Fruit fly (Drosophila melanogaster) whole organism, embryonic: Measurements from ENCODE around the gene CG7966.

Experiments used
- Atf3 ChIP-seq: fragments of 200-800 bp; sonication (Bioruptor generic); optimal IDR thresholded peaks from 3 replicates; lab custom pipeline; 2016; ENCODE audit warnings: missing biosample characterization, missing genetic modification characterization
- BEAF-32 ChIP-seq: fragments of 200-800 bp; sonication (Bioruptor generic); optimal IDR thresholded peaks from 3 replicates; lab custom pipeline; 2017; ENCODE audit warnings: missing biosample characterization, missing genetic modification characterization, mild to moderate bottlenecking, moderate library complexity, missing genetic modification reagents
- CG10267 ChIP-seq: fragments of 200-800 bp; sonication (Bioruptor generic); optimal IDR thresholded peaks from 2 replicates; lab custom pipeline; 2018; ENCODE audit warnings: missing biosample characterization, mild to moderate bottlenecking, missing genetic modification characterization, moderate library complexity
- CG10431 ChIP-seq: fragments of 200-800 bp; sonication (Bioruptor generic); optimal IDR thresholded peaks from 3 replicates; lab custom pipeline; 2018; ENCODE audit warnings: missing biosample characterization, mild to moderate bottlenecking, missing genetic modification characterization
- CG10462 ChIP-seq: fragments of 200-800 bp; sonication (Bioruptor generic); optimal IDR thresholded peaks from 2 replicates; lab custom pipeline; 2016; ENCODE audit warnings: missing biosample characterization, missing genetic modification characterization
- CG11504 ChIP-seq: fragments of 200-800 bp; sonication (Bioruptor generic); optimal IDR thresholded peaks from 3 replicates; lab custom pipeline; 2019; ENCODE audit warnings: missing biosample characterization, mild to moderate bottlenecking, missing genetic modification characterization, moderate library complexity
- CG11695 ChIP-seq: fragments of 200-800 bp; sonication (Bioruptor generic); IDR thresholded peaks from 3 replicates; pipeline ENCODE4 v1.3.6; 2022; ENCODE audit warnings: missing biosample characterization, missing genetic modification characterization
- CG14014 ChIP-seq: fragments of 200-800 bp; sonication (Bioruptor generic); IDR thresholded peaks from 2 replicates; pipeline ENCODE4 v1.3.6; 2022; ENCODE audit warnings: missing biosample characterization, missing genetic modification characterization
- CG14441 ChIP-seq: fragments of 200-800 bp; sonication (Bioruptor generic); IDR thresholded peaks from 2 replicates; pipeline ENCODE4 v1.3.6; 2022; ENCODE audit warnings: missing biosample characterization, missing genetic modification characterization
- CG15696 ChIP-seq: fragments of 200-800 bp; sonication (Bioruptor generic); optimal IDR thresholded peaks from 2 replicates; lab custom pipeline; 2019; ENCODE audit warnings: missing biosample characterization, mild to moderate bottlenecking, missing genetic modification characterization, moderate library complexity
- CG2129 ChIP-seq: fragments of 200-800 bp; sonication (Bioruptor generic); IDR thresholded peaks from 2 replicates; pipeline ENCODE4 v1.3.6; 2022; ENCODE audit warnings: missing biosample characterization, missing genetic modification characterization; ENCODE audit not compliant: partially characterized antibody
- CG2889 ChIP-seq: fragments of 200-800 bp; sonication (Bioruptor generic); IDR thresholded peaks from 3 replicates; pipeline ENCODE4 v1.3.6; 2022; ENCODE audit warnings: missing biosample characterization, missing genetic modification characterization
- CG30020 ChIP-seq: fragments of 200-800 bp; optimal IDR thresholded peaks from 2 replicates; lab custom pipeline; 2019; ENCODE audit warnings: missing biosample characterization, mild to moderate bottlenecking, missing genetic modification characterization, moderate library complexity
- CG4730 ChIP-seq: fragments of 200-800 bp; sonication (Bioruptor generic); IDR thresholded peaks from 2 replicates; pipeline ENCODE4 v1.3.6; 2022; ENCODE audit warnings: missing biosample characterization, missing genetic modification characterization
- CG6272 ChIP-seq: fragments of 200-800 bp; sonication (Bioruptor generic); IDR thresholded peaks from 2 replicates; pipeline ENCODE4 v1.3.6; 2022; ENCODE audit warnings: missing biosample characterization, missing genetic modification characterization
- CG6813 ChIP-seq: fragments of 200-800 bp; sonication (Bioruptor generic); optimal IDR thresholded peaks from 2 replicates; lab custom pipeline; 2017; ENCODE audit warnings: missing biosample characterization, missing genetic modification characterization, mild to moderate bottlenecking, moderate library complexity, missing genetic modification reagents
- CG8290 ChIP-seq, 3 experiments: fragments of 200-800 bp; sonication (Bioruptor generic); optimal IDR thresholded peaks; 2 replicates each; lab custom pipeline; 2016 to 2019; ENCODE audit warnings: missing biosample characterization in 3 of 3, missing genetic modification characterization in 3 of 3, mild to moderate bottlenecking in 2 of 3, moderate library complexity in 1 of 3
- CG8478 ChIP-seq: fragments of >200 bp; optimal IDR thresholded peaks from 2 replicates; lab custom pipeline; 2018
- CG8944 ChIP-seq: fragments of 200-800 bp; sonication (Bioruptor generic); optimal IDR thresholded peaks from 3 replicates; lab custom pipeline; 2016; ENCODE audit warnings: missing biosample characterization, missing genetic modification characterization
- Chrac-16 ChIP-seq: fragments of 200-800 bp; sonication (Bioruptor generic); optimal IDR thresholded peaks from 3 replicates; lab custom pipeline; 2016; ENCODE audit warnings: missing biosample characterization, missing genetic modification characterization
- Deaf1 ChIP-seq: fragments of 200-800 bp; optimal IDR thresholded peaks from 3 replicates; lab custom pipeline; 2019; ENCODE audit warnings: missing biosample characterization, mild to moderate bottlenecking, missing genetic modification characterization, moderate library complexity
- Dek ChIP-seq: fragments of 200-800 bp; sonication (Bioruptor generic); optimal IDR thresholded peaks from 3 replicates; lab custom pipeline; 2019; ENCODE audit warnings: missing biosample characterization, mild to moderate bottlenecking, missing genetic modification characterization, moderate library complexity
- Dip3 ChIP-seq: fragments of 200-800 bp; sonication (Bioruptor generic); optimal IDR thresholded peaks from 3 replicates; lab custom pipeline; 2016; ENCODE audit warnings: missing biosample characterization, missing genetic modification characterization
- Fer2 ChIP-seq: fragments of 200-800 bp; sonication (Bioruptor generic); optimal IDR thresholded peaks from 2 replicates; lab custom pipeline; 2018; ENCODE audit warnings: missing biosample characterization, mild to moderate bottlenecking, missing genetic modification characterization, moderate library complexity
- H15 ChIP-seq: fragments of 200-800 bp; sonication (Bioruptor generic); IDR thresholded peaks from 3 replicates; pipeline ENCODE4 v1.3.6; 2022; ENCODE audit warnings: missing biosample characterization, missing genetic modification characterization
- HLH54F ChIP-seq: fragments of 200-800 bp; sonication (Bioruptor generic); optimal IDR thresholded peaks from 3 replicates; lab custom pipeline; 2016; ENCODE audit warnings: missing biosample characterization, missing genetic modification characterization
- Kr ChIP-seq: fragments of 200-800 bp; sonication (Bioruptor generic); optimal IDR thresholded peaks from 2 replicates; lab custom pipeline; 2017; ENCODE audit warnings: missing biosample characterization, mild to moderate bottlenecking, missing genetic modification characterization
- NC2α ChIP-seq: fragments of 200-800 bp; sonication (Bioruptor generic); optimal IDR thresholded peaks from 2 replicates; lab custom pipeline; 2016; ENCODE audit warnings: missing biosample characterization, missing genetic modification characterization
- NfI ChIP-seq: fragments of 200-800 bp; sonication (Bioruptor generic); optimal IDR thresholded peaks from 3 replicates; lab custom pipeline; 2018; ENCODE audit warnings: missing biosample characterization, mild to moderate bottlenecking, missing genetic modification characterization, moderate library complexity
- Poxn ChIP-seq: fragments of 200-800 bp; sonication (Bioruptor generic); IDR thresholded peaks from 2 replicates; pipeline ENCODE4 v1.3.6; 2022; ENCODE audit warnings: missing biosample characterization, missing genetic modification characterization
- Sox102F ChIP-seq: fragments of 200-800 bp; sonication (Bioruptor generic); optimal IDR thresholded peaks from 2 replicates; lab custom pipeline; 2018; ENCODE audit warnings: missing biosample characterization, mild to moderate bottlenecking, missing genetic modification characterization, moderate library complexity
- Sry-β ChIP-seq: fragments of 200-800 bp; sonication (Bioruptor generic); optimal IDR thresholded peaks from 2 replicates; lab custom pipeline; 2018; ENCODE audit warnings: missing biosample characterization, mild to moderate bottlenecking, missing genetic modification characterization, moderate library complexity
- Xrp1 ChIP-seq: fragments of 200-800 bp; sonication (Bioruptor generic); IDR thresholded peaks from 2 replicates; pipeline ENCODE4 v1.3.6; 2022; ENCODE audit warnings: missing biosample characterization, missing genetic modification characterization
- ato ChIP-seq: fragments of 200-800 bp; sonication (Bioruptor generic); IDR thresholded peaks from 2 replicates; pipeline ENCODE4 v1.3.6; 2022; ENCODE audit warnings: missing biosample characterization, missing genetic modification characterization; ENCODE audit not compliant: partially characterized antibody
- crp ChIP-seq, 2 experiments: fragments of 200-800 bp; sonication (Bioruptor generic); optimal IDR thresholded peaks; 2 replicates in 1 of 2; 3 replicates in 1 of 2; lab custom pipeline; 2017; ENCODE audit warnings: missing biosample characterization in 2 of 2, missing genetic modification characterization in 2 of 2, mild to moderate bottlenecking in 1 of 2, moderate library complexity in 1 of 2
- dan ChIP-seq: fragments of 200-800 bp; sonication (Bioruptor generic); IDR thresholded peaks from 2 replicates; pipeline ENCODE4 v1.3.6; 2022; ENCODE audit warnings: missing biosample characterization, missing genetic modification characterization
- disco-r ChIP-seq: fragments of 200-800 bp; sonication (Bioruptor generic); optimal IDR thresholded peaks from 2 replicates; lab custom pipeline; 2016; ENCODE audit warnings: missing biosample characterization, missing genetic modification characterization
- eve ChIP-seq, 2 experiments: fragments of >200 bp; optimal IDR thresholded peaks; 2 replicates each; lab custom pipeline; 2017; ENCODE audit warnings: missing biosample characterization in 2 of 2, missing genetic modification characterization in 2 of 2
- gcm2 ChIP-seq: fragments of 200-800 bp; sonication (Bioruptor generic); optimal IDR thresholded peaks from 2 replicates; lab custom pipeline; 2016; ENCODE audit warnings: missing biosample characterization, missing genetic modification characterization
- gsb ChIP-seq: fragments of 200-800 bp; sonication (Bioruptor generic); IDR thresholded peaks from 2 replicates; pipeline ENCODE4 v1.3.6; 2022; ENCODE audit warnings: missing biosample characterization, missing genetic modification characterization
- gt ChIP-seq: fragments of 200-800 bp; sonication (Bioruptor generic); IDR thresholded peaks from 2 replicates; pipeline ENCODE4 v1.3.6; 2022; ENCODE audit warnings: missing biosample characterization, missing genetic modification characterization
- h ChIP-seq: fragments of >200 bp; optimal IDR thresholded peaks from 2 replicates; lab custom pipeline; 2017
- hb ChIP-seq: fragments of 200-800 bp; sonication (Bioruptor generic); IDR thresholded peaks from 3 replicates; pipeline ENCODE4 v1.3.6; 2022; ENCODE audit warnings: missing biosample characterization, missing genetic modification characterization; ENCODE audit not compliant: partially characterized antibody
- kah ChIP-seq: fragments of 200-800 bp; sonication (Bioruptor generic); optimal IDR thresholded peaks from 2 replicates; lab custom pipeline; 2018; ENCODE audit warnings: missing biosample characterization, mild to moderate bottlenecking, missing genetic modification characterization
- kay ChIP-seq: fragments of 200-800 bp; sonication (Bioruptor generic); optimal IDR thresholded peaks from 2 replicates; lab custom pipeline; 2016; ENCODE audit warnings: missing biosample characterization, missing genetic modification characterization
- lbe ChIP-seq: fragments of 200-800 bp; sonication (Bioruptor generic); optimal IDR thresholded peaks from 2 replicates; lab custom pipeline; 2016; ENCODE audit warnings: missing biosample characterization, mild to moderate bottlenecking, missing genetic modification characterization
- mam ChIP-seq: fragments of 200-800 bp; sonication (Bioruptor generic); optimal IDR thresholded peaks from 3 replicates; lab custom pipeline; 2016; ENCODE audit warnings: missing biosample characterization, missing genetic modification characterization
- pita ChIP-seq: fragments of 200-800 bp; sonication (Bioruptor generic); optimal IDR thresholded peaks from 2 replicates; lab custom pipeline; 2017; ENCODE audit warnings: missing biosample characterization, mild to moderate bottlenecking, missing genetic modification characterization
- pros ChIP-seq: fragments of 200-800 bp; sonication (Bioruptor generic); optimal IDR thresholded peaks from 3 replicates; lab custom pipeline; 2019; ENCODE audit warnings: missing biosample characterization, mild to moderate bottlenecking, missing genetic modification characterization, moderate library complexity
- repo ChIP-seq: fragments of 200-800 bp; sonication (Bioruptor generic); optimal IDR thresholded peaks from 2 replicates; lab custom pipeline; 2016; ENCODE audit warnings: missing biosample characterization, missing genetic modification characterization
- sima ChIP-seq: fragments of 200-800 bp; sonication (Bioruptor generic); optimal IDR thresholded peaks from 2 replicates; lab custom pipeline; 2016; ENCODE audit warnings: missing biosample characterization, missing genetic modification characterization

CG7966 gene

DNA sequence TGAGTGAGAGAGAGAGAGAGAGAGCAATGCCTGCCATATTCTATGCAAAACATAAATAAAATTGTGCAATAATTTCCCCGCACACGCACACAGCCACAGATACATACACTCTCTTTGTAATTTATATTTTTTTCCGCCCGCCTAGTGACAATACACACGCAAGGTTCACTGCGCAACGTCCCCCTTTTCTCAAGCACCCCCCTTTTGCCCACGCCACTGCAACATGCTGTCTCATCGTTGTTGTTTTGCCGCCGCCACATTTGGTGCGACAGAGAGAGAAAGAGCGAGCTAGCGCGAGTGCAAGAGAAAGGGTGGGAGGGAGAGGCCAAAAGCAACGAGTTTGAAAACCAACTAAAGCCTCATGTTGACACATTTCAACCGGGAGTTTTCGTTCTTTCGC, 38.9 kb downstream of the CG7966 start (continued):
- TF ChIP-seq h (lab: Kevin White, UChicago), result no peak
- TF ChIP-seq crp (GFP tag; optimal IDR thresholded peaks at IDR 0.05; lab: Kevin White, UChicago), result no peak
- TF ChIP-seq Atf3 (GFP tag; lab: Kevin White, UChicago), result peak; percentile 21
- no peak for TF ChIP-seq CG2129 (GFP tag; lab: Robert Waterston, UW)
- TF ChIP-seq CG14014 (GFP tag; lab: Robert Waterston, UW), result 0 out of 2 replicates have a peak, but pooled peaks have one; percentile 41
- peak; percentile 89 for TF ChIP-seq CG8478 (lab: Kevin White, UChicago)
- peak; percentile 65 for TF ChIP-seq Xrp1
- TF ChIP-seq CG6813, result peak; percentile 46
- TF ChIP-seq H15 (GFP tag; lab: Robert Waterston, UW), result peak; percentile 55; the same call in 2 of the 3 replicates
- TF ChIP-seq lbe, result peak; percentile 76
- TF ChIP-seq CG8944 (GFP tag; lab: Kevin White, UChicago), result peak; percentile 66
- peak; percentile 65 for TF ChIP-seq gsb (GFP tag; lab: Robert Waterston, UW)
- TF ChIP-seq Fer2 (tag; lab: Kevin White, UChicago), result no peak
- peak; percentile 0 for TF ChIP-seq Dek
- TF ChIP-seq gt (GFP tag; lab: Robert Waterston, UW), result no peak
- TF ChIP-seq pros (GFP tag; lab: Kevin White, UChicago), result peak; percentile 29
- TF ChIP-seq pita, result no peak
- TF ChIP-seq disco-r, result peak; percentile 73
- peak; percentile 64 for TF ChIP-seq mam (GFP tag; lab: Kevin White, UChicago)
- peak; percentile 53 for TF ChIP-seq Chrac-16 (GFP tag; lab: Kevin White, UChicago)
- no peak for TF ChIP-seq CG8290 (GFP tag; optimal IDR thresholded peaks at IDR 0.05; lab: Kevin White, UChicago)
- TF ChIP-seq CG8290 (tag; optimal IDR thresholded peaks at IDR 0.05; lab: Kevin White, UChicago), result peak in 1 of 2 experiments; percentile 77
- no peak for TF ChIP-seq hb (GFP tag; lab: Robert Waterston, UW)
- no peak for TF ChIP-seq CG10267 (tag; lab: Kevin White, UChicago)
- TF ChIP-seq CG2889 (GFP tag; lab: Robert Waterston, UW), result peak; percentile 51; the same call in 1 of the 3 replicates
- TF ChIP-seq HLH54F, result peak; percentile 55
- TF ChIP-seq CG10462 (GFP tag; lab: Kevin White, UChicago), result no peak
- TF ChIP-seq CG11695 (GFP tag; lab: Robert Waterston, UW), result 0 out of 3 replicates have a peak, but pooled peaks have one; percentile 34
- TF ChIP-seq Deaf1 (tag; lab: Kevin White, UChicago), result peak; percentile 26
- peak; percentile 71 for TF ChIP-seq CG11504
- no peak for TF ChIP-seq sima (GFP tag; lab: Kevin White, UChicago)
- no peak for TF ChIP-seq CG10431 (GFP tag; lab: Kevin White, UChicago)
- TF ChIP-seq dan (GFP tag; lab: Robert Waterston, UW), result no peak
- 0 out of 2 replicates have a peak, but pooled peaks have one; percentile 31 for TF ChIP-seq CG4730
- TF ChIP-seq BEAF-32 (GFP tag; lab: Kevin White, UChicago), result no peak
- TF ChIP-seq kay, result peak; percentile 80
- TF ChIP-seq Sox102F, result no peak
- TF ChIP-seq eve (GFP tag; optimal IDR thresholded peaks at IDR 0.05; lab: Kevin White, UChicago), result no peak
- TF ChIP-seq CG14441 (GFP tag; lab: Robert Waterston, UW), result peak; percentile 82
- no peak for TF ChIP-seq kah
- no peak for TF ChIP-seq ato
- TF ChIP-seq Poxn, result no peak
- no peak; the same call in 1 of the 2 replicates for TF ChIP-seq CG6272 (GFP tag; lab: Robert Waterston, UW)
- peak; percentile 69 for TF ChIP-seq Dip3 (GFP tag; lab: Kevin White, UChicago)
- TF ChIP-seq CG15696 (tag; lab: Kevin White, UChicago), result peak; percentile 14
- TF ChIP-seq NC2α (GFP tag; lab: Kevin White, UChicago), result no peak
- TF ChIP-seq NfI (GFP tag; lab: Kevin White, UChicago), result peak; percentile 58
- no peak for TF ChIP-seq Kr (GFP tag; lab: Kevin White, UChicago)
- peak; percentile 47 for TF ChIP-seq repo
- peak; percentile 16 for TF ChIP-seq gcm2
- TF ChIP-seq CG30020, result no peak
- no peak for TF ChIP-seq Sry-β (GFP tag; lab: Kevin White, UChicago)
